Worm (Caenorhabditis elegans): ENCODE measurements around the gene set-4.

DNA sequence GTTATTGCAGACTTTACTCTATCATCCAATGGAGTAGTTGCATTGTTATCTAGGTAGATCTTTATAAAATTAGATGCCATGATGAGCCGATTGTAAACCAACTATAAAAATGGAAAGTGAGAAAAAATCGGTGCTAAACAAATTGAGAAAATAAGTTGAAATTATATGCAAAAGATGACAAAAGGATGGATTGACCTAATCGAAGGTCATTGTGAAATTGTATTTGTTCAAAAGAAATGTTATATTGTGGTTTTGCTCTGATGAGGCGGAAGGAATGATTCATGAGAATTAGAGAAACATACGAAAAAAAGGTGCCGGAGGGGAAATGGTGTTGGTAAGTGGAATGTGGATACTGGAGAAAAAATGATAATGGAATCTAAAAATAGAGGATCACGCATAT lies 50.1 kb downstream of the set-4 start, which contains the start of gene scly-1:
- TF ChIP-seq lin-13 (tag; optimal IDR thresholded peaks at IDR 0.05): no peak
- TF ChIP-seq lin-32 (GFP tag; optimal IDR thresholded peaks at IDR 0.05): no peak
- no peak for TF ChIP-seq bed-3 (GFP tag; optimal IDR thresholded peaks at IDR 0.05)
- TF ChIP-seq blmp-1 (tag; optimal IDR thresholded peaks at IDR 0.05): no peak
- TF ChIP-seq unc-39 (tag; optimal IDR thresholded peaks at IDR 0.05): no peak
- TF ChIP-seq nhr-28 (tag; optimal IDR thresholded peaks at IDR 0.05): no peak
- TF ChIP-seq nhr-237 (tag; optimal IDR thresholded peaks at IDR 0.05): no peak
- no peak for TF ChIP-seq zip-8 (tag; optimal IDR thresholded peaks at IDR 0.05)
- no peak for TF ChIP-seq ztf-11 (tag; optimal IDR thresholded peaks at IDR 0.05)
- no peak for TF ChIP-seq unc-62 (GFP tag; optimal IDR thresholded peaks at IDR 0.05)
- no peak for TF ChIP-seq mls-2 (tag; optimal IDR thresholded peaks at IDR 0.05)
- no peak for TF ChIP-seq ces-1 (GFP tag; optimal IDR thresholded peaks at IDR 0.05)
